3 fruit fly cellular contexts compared by ENCODE assay signal in genomic region chr3L:4411951-4412350, dm6.
TF ChIP-seq lines count a peak whose summit lies in the region.

No protein-coding gene starts in this region.

- TF ChIP-seq CTCF in whole organism, embryonic (GFP tag; optimal IDR thresholded peaks at IDR 0.05; lab: Kevin White, UChicago), result no peak

TF ChIP-seq in whole organism, adult, 20 proteins besides CTCF, POLR2A, EP300 and RAD21:
- no peak for TF ChIP-seq bab1 (GFP tag; optimal IDR thresholded peaks at IDR 0.05; lab: Kevin White, UChicago)
- peak; percentile 89 for TF ChIP-seq kay (GFP tag; lab: Kevin White, UChicago; ENCODE audit: borderline replicate concordance)
- TF ChIP-seq CG33017 (tag; optimal IDR thresholded peaks at IDR 0.05; lab: Kevin White, UChicago), result no peak
- no peak for TF ChIP-seq CG14711 (tag; optimal IDR thresholded peaks at IDR 0.05; lab: Kevin White, UChicago)
- TF ChIP-seq CG11617 (GFP tag; optimal IDR thresholded peaks at IDR 0.05; lab: Kevin White, UChicago), result no peak
TF ChIP-seq in whole organism, adult: peak in this region for 1.

TF ChIP-seq in whole organism, embryonic, 481 proteins besides CTCF, POLR2A, EP300 and RAD21:
- no peak for TF ChIP-seq CG17912 (GFP tag; optimal IDR thresholded peaks at IDR 0.05; lab: Kevin White, UChicago)
- peak; percentile 48 for TF ChIP-seq cwo (GFP tag; optimal IDR thresholded peaks at IDR 0.05; lab: Kevin White, UChicago)
- TF ChIP-seq CG16813 (GFP tag; IDR thresholded peaks at IDR 0.05; lab: Robert Waterston, UW; ENCODE audit: partially characterized antibody), result no peak
- peak; percentile 53 for TF ChIP-seq sd (tag; optimal IDR thresholded peaks at IDR 0.05; lab: Kevin White, UChicago)
- peak; percentile 12 for TF ChIP-seq sqz (GFP tag; optimal IDR thresholded peaks at IDR 0.05; lab: Kevin White, UChicago)
- TF ChIP-seq Trl (optimal IDR thresholded peaks at IDR 0.05; lab: Kevin White, UChicago), result no peak
- no peak for TF ChIP-seq Trl (GFP tag; optimal IDR thresholded peaks at IDR 0.05; lab: Kevin White, UChicago)
- peak in 1 of 2 experiments; percentile 43 for TF ChIP-seq eve (GFP tag; optimal IDR thresholded peaks at IDR 0.05; lab: Kevin White, UChicago)
- no peak for TF ChIP-seq CG13624 (GFP tag; optimal IDR thresholded peaks at IDR 0.05; lab: Kevin White, UChicago)
- TF ChIP-seq CG13287 (GFP tag; IDR thresholded peaks at IDR 0.05; lab: Robert Waterston, UW; ENCODE audit: partially characterized antibody), result 0 out of 2 replicates have a peak, but pooled peaks have one; percentile 18
- no peak for TF ChIP-seq jigr1 (GFP tag; IDR thresholded peaks at IDR 0.05; lab: Robert Waterston, UW)
- TF ChIP-seq sens (GFP tag; lab: Kevin White, UChicago), result peak; percentile 73
- TF ChIP-seq NfI (GFP tag; optimal IDR thresholded peaks at IDR 0.05; lab: Kevin White, UChicago), result peak; percentile 5
- TF ChIP-seq CG10543 (GFP tag; optimal IDR thresholded peaks at IDR 0.05; lab: Kevin White, UChicago), result peak; percentile 40
- TF ChIP-seq CG10565 (GFP tag; optimal IDR thresholded peaks at IDR 0.05; lab: Kevin White, UChicago), result no peak

TF ChIP-seq in whole organism, pupa, 21 proteins besides CTCF, POLR2A, EP300 and RAD21:
- TF ChIP-seq Snoo (tag; optimal IDR thresholded peaks at IDR 0.05; lab: Kevin White, UChicago) (no peak), Ets98B (GFP tag; IDR thresholded peaks at IDR 0.05; lab: Robert Waterston, UW) (peak; percentile 30; the same call in 1 of the 2 replicates)
